Fruit fly (Drosophila melanogaster) whole organism, embryonic: Measurements from ENCODE around the gene Non3.

Source experiments
- CG10147 ChIP-seq: fragments of 200-800 bp; sonication (Bioruptor generic); optimal IDR thresholded peaks from 2 replicates; lab custom pipeline; 2019; ENCODE audit warnings: missing biosample characterization, mild to moderate bottlenecking, missing genetic modification characterization, moderate library complexity
- CG11723 ChIP-seq: fragments of 200-800 bp; sonication (Bioruptor generic); optimal IDR thresholded peaks from 2 replicates; lab custom pipeline; 2017; ENCODE audit warnings: missing biosample characterization, mild to moderate bottlenecking, missing genetic modification characterization
- CG12744 ChIP-seq: fragments of 200-800 bp; sonication (Bioruptor generic); optimal IDR thresholded peaks from 2 replicates; lab custom pipeline; 2016; ENCODE audit warnings: missing biosample characterization, missing genetic modification characterization
- CG12769 ChIP-seq: fragments of 200-800 bp; sonication (Bioruptor generic); optimal IDR thresholded peaks from 2 replicates; lab custom pipeline; 2019; ENCODE audit warnings: missing biosample characterization, mild to moderate bottlenecking, missing genetic modification characterization, moderate library complexity
- CG15696 ChIP-seq: fragments of 200-800 bp; sonication (Bioruptor generic); optimal IDR thresholded peaks from 2 replicates; lab custom pipeline; 2019; ENCODE audit warnings: missing biosample characterization, mild to moderate bottlenecking, missing genetic modification characterization, moderate library complexity
- CG2889 ChIP-seq: fragments of 200-800 bp; sonication (Bioruptor generic); IDR thresholded peaks from 3 replicates; pipeline ENCODE4 v1.3.6; 2022; ENCODE audit warnings: missing biosample characterization, missing genetic modification characterization
- CG32532 ChIP-seq: fragments of 200-800 bp; sonication (Bioruptor generic); IDR thresholded peaks from 2 replicates; pipeline ENCODE4 v1.3.6; 2022; ENCODE audit warnings: missing biosample characterization, missing genetic modification characterization
- CG43689 ChIP-seq: fragments of 200-800 bp; sonication (Bioruptor generic); IDR thresholded peaks from 2 replicates; pipeline ENCODE4 v1.3.6; 2022; ENCODE audit warnings: missing biosample characterization, missing genetic modification characterization
- CG6654 ChIP-seq: fragments of 200-800 bp; sonication (Bioruptor generic); optimal IDR thresholded peaks from 2 replicates; lab custom pipeline; 2017; ENCODE audit warnings: missing biosample characterization, mild to moderate bottlenecking, missing genetic modification characterization
- CG7745 ChIP-seq: fragments of 200-800 bp; sonication (Bioruptor generic); optimal IDR thresholded peaks from 2 replicates; lab custom pipeline; 2018; ENCODE audit warnings: missing biosample characterization, mild to moderate bottlenecking, missing genetic modification characterization, moderate library complexity
- CG7786 ChIP-seq: fragments of 200-800 bp; sonication (Bioruptor generic); optimal IDR thresholded peaks from 2 replicates; lab custom pipeline; 2016; ENCODE audit warnings: missing biosample characterization, missing genetic modification characterization
- Dek ChIP-seq: fragments of 200-800 bp; sonication (Bioruptor generic); optimal IDR thresholded peaks from 3 replicates; lab custom pipeline; 2019; ENCODE audit warnings: missing biosample characterization, mild to moderate bottlenecking, missing genetic modification characterization, moderate library complexity
- Eip74EF ChIP-seq, 2 experiments: fragments of 200-800 bp in 1 of 2; fragments of >200 bp in 1 of 2; sonication (Bioruptor generic) in 1 of 2; optimal IDR thresholded peaks; 2 replicates each; lab custom pipeline; 2017 to 2019; ENCODE audit warnings: missing biosample characterization in 2 of 2, missing genetic modification characterization in 2 of 2, mild to moderate bottlenecking in 1 of 2, moderate library complexity in 1 of 2
- Fer3 ChIP-seq: fragments of 200-800 bp; sonication (Bioruptor generic); optimal IDR thresholded peaks from 2 replicates; lab custom pipeline; 2018; ENCODE audit warnings: missing biosample characterization, mild to moderate bottlenecking, missing genetic modification characterization, moderate library complexity
- GATAe ChIP-seq: fragments of 200-800 bp; sonication (Bioruptor generic); conservative IDR thresholded peaks from 2 replicates; pipeline ENCODE4 v1.3.6; 2022; ENCODE audit warnings: missing biosample characterization, missing genetic modification characterization
- Hand ChIP-seq: fragments of 200-800 bp; sonication (Bioruptor generic); optimal IDR thresholded peaks from 2 replicates; lab custom pipeline; 2017; ENCODE audit warnings: mild to moderate bottlenecking, missing biosample characterization, missing genetic modification reagents, missing genetic modification characterization
- Lpt ChIP-seq: fragments of >200 bp; optimal IDR thresholded peaks from 2 replicates; lab custom pipeline; 2018; ENCODE audit warnings: missing biosample characterization, missing genetic modification characterization
- Med ChIP-seq: fragments of 200-800 bp; sonication (Bioruptor generic); peaks from one replicate; lab custom pipeline; 2016; ENCODE audit warnings: missing biosample characterization, missing genetic modification characterization, mild to moderate bottlenecking, inconsistent platforms, moderate library complexity
- Nf-YC ChIP-seq: fragments of 200-800 bp; optimal IDR thresholded peaks from 3 replicates; lab custom pipeline; 2019; ENCODE audit warnings: missing biosample characterization, mild to moderate bottlenecking, missing genetic modification characterization, moderate library complexity
- PHDP ChIP-seq: fragments of 200-800 bp; sonication (Bioruptor generic); optimal IDR thresholded peaks from 3 replicates; lab custom pipeline; 2018; ENCODE audit warnings: missing biosample characterization, mild to moderate bottlenecking, missing genetic modification characterization, moderate library complexity
- Taf1 ChIP-seq: fragments of 200-800 bp; sonication (Bioruptor generic); IDR thresholded peaks from 2 replicates; pipeline ENCODE4 v1.3.6; 2022; ENCODE audit warnings: missing biosample characterization, missing genetic modification characterization
- al ChIP-seq: fragments of 200-800 bp; sonication (Bioruptor generic); IDR thresholded peaks from 2 replicates; pipeline ENCODE4 v1.3.6; 2022; ENCODE audit warnings: missing biosample characterization, missing genetic modification characterization
- amos ChIP-seq: fragments of 200-800 bp; sonication (Bioruptor generic); IDR thresholded peaks from 2 replicates; pipeline ENCODE4 v1.3.6; 2022; ENCODE audit warnings: missing biosample characterization, missing genetic modification characterization; ENCODE audit not compliant: partially characterized antibody
- ara ChIP-seq: fragments of 200-800 bp; sonication (Bioruptor generic); IDR thresholded peaks from 2 replicates; pipeline ENCODE4 v1.3.6; 2022; ENCODE audit warnings: missing biosample characterization, missing genetic modification characterization
- ase ChIP-seq: fragments of 200-800 bp; sonication (Bioruptor generic); IDR thresholded peaks from 3 replicates; pipeline ENCODE4 v1.3.6; 2022; ENCODE audit warnings: missing biosample characterization, missing genetic modification characterization
- ash1 ChIP-seq: fragments of 200-800 bp; sonication (Bioruptor generic); optimal IDR thresholded peaks from 2 replicates; lab custom pipeline; 2018; ENCODE audit warnings: missing biosample characterization, mild to moderate bottlenecking, missing genetic modification characterization
- crc ChIP-seq: fragments of 200-800 bp; sonication (Bioruptor generic); optimal IDR thresholded peaks from 2 replicates; lab custom pipeline; 2016; ENCODE audit warnings: missing biosample characterization, missing genetic modification characterization
- fd102C ChIP-seq: fragments of 200-800 bp; sonication (Bioruptor generic); optimal IDR thresholded peaks from 2 replicates; lab custom pipeline; 2018; ENCODE audit warnings: missing biosample characterization, mild to moderate bottlenecking, missing genetic modification characterization, moderate library complexity
- her ChIP-seq: fragments of 200-800 bp; sonication (Bioruptor generic); optimal IDR thresholded peaks from 2 replicates; lab custom pipeline; 2016; ENCODE audit warnings: missing biosample characterization, missing genetic modification characterization
- klu ChIP-seq: fragments of 200-800 bp; sonication (Bioruptor generic); IDR thresholded peaks from 2 replicates; pipeline ENCODE4 v1.3.6; 2022; ENCODE audit warnings: missing biosample characterization, missing genetic modification characterization
- lmd ChIP-seq: fragments of 200-800 bp; sonication (Bioruptor generic); IDR thresholded peaks from 2 replicates; pipeline ENCODE4 v1.3.6; 2022; ENCODE audit warnings: missing biosample characterization, missing genetic modification characterization
- nerfin-2 ChIP-seq: fragments of 200-800 bp; sonication (Bioruptor generic); IDR thresholded peaks from 2 replicates; pipeline ENCODE4 v1.3.6; 2022; ENCODE audit warnings: missing biosample characterization, missing genetic modification characterization; ENCODE audit not compliant: partially characterized antibody
- pnt ChIP-seq: fragments of 200-800 bp; sonication (Bioruptor generic); optimal IDR thresholded peaks from 3 replicates; lab custom pipeline; 2016; ENCODE audit warnings: missing biosample characterization, missing genetic modification characterization
- pum ChIP-seq: fragments of 200-800 bp; sonication (Bioruptor generic); optimal IDR thresholded peaks from 2 replicates; lab custom pipeline; 2016; ENCODE audit warnings: missing biosample characterization, missing genetic modification characterization
- slp2 ChIP-seq: fragments of 200-800 bp; sonication (Bioruptor generic); optimal IDR thresholded peaks from 2 replicates; lab custom pipeline; 2016; ENCODE audit warnings: missing biosample characterization, missing genetic modification characterization
- stc ChIP-seq: fragments of 200-800 bp; sonication (Bioruptor generic); IDR thresholded peaks from 2 replicates; pipeline ENCODE4 v1.3.6; 2022; ENCODE audit warnings: missing biosample characterization, missing genetic modification characterization
- z ChIP-seq: fragments of 200-800 bp; sonication (Bioruptor generic); IDR thresholded peaks from 3 replicates; pipeline ENCODE4 v1.3.6; 2022; ENCODE audit warnings: missing biosample characterization, missing genetic modification characterization
- zf30C ChIP-seq: fragments of 200-800 bp; sonication (Bioruptor generic); optimal IDR thresholded peaks from 3 replicates; lab custom pipeline; 2018; ENCODE audit warnings: missing biosample characterization, mild to moderate bottlenecking, missing genetic modification characterization

Non3 gene

dm6 chr3R:18188702-18189125, 34.8 kb upstream of the Non3 start, which contains the start of the genes CG12321 and MED17 (continued):
- TF ChIP-seq CG7745 (no peak), lmd (peak; percentile 88), Hand (peak; percentile 67), Dek (tag; lab: Kevin White, UChicago) (peak; percentile 85), Lpt (GFP tag; lab: Kevin White, UChicago) (no peak), Fer3 (tag; lab: Kevin White, UChicago) (peak; percentile 85), zf30C (GFP tag; lab: Kevin White, UChicago) (no peak), CG15696 (tag; lab: Kevin White, UChicago) (peak; percentile 77), Nf-YC (tag; lab: Kevin White, UChicago) (peak; percentile 72), ase (peak; percentile 85), CG2889 (peak; percentile 77), ash1 (GFP tag; lab: Kevin White, UChicago) (peak; percentile 16), stc (GFP tag; lab: Robert Waterston, UW) (peak; percentile 65), her (no peak), Taf1 (GFP tag; lab: Robert Waterston, UW) (peak; percentile 59), pnt (GFP tag; lab: Kevin White, UChicago) (peak; percentile 53), CG11723 (peak; percentile 82), CG43689 (no peak), crc (GFP tag; lab: Kevin White, UChicago) (peak; percentile 25), GATAe (peak; percentile 62; the same call in 1 of the 2 replicates), Eip74EF (GFP tag; optimal IDR thresholded peaks at IDR 0.05; lab: Kevin White, UChicago) (peak in 1 of 2 experiments; percentile 76), CG6654 (GFP tag; lab: Kevin White, UChicago) (peak; percentile 69), CG32532 (GFP tag; lab: Robert Waterston, UW) (peak; percentile 91), slp2 (GFP tag; lab: Kevin White, UChicago) (no peak), fd102C (GFP tag; lab: Kevin White, UChicago) (no peak), CG7786 (GFP tag; lab: Kevin White, UChicago) (peak; percentile 56), CG12744 (peak; percentile 49), al (peak; percentile 90), PHDP (tag; lab: Kevin White, UChicago) (peak; percentile 88), CG10147 (GFP tag; lab: Kevin White, UChicago) (peak; percentile 88), ara (GFP tag; lab: Robert Waterston, UW) (peak; percentile 60), pum (GFP tag; lab: Kevin White, UChicago) (peak; percentile 31), CG12769 (no peak)
- TF ChIP-seq, all 482 proteins: peak for 362

- TF ChIP-seq z (GFP tag; lab: Robert Waterston, UW) (0 out of 3 replicates have a peak, but pooled peaks have one; percentile 6), ase (no peak), amos (GFP tag; lab: Robert Waterston, UW) (peak; percentile 7; the same call in 1 of the 2 replicates), Med (peak; percentile 32)
- TF ChIP-seq, all 482 proteins: peak for 3
Measured at dm6 chr3R:18191867-18192266, 31.7 kb upstream of the Non3 start, which contains the start of gene CG14313. Gene CG14313 (minus strand): TSS chr3R:18191967.

- TF ChIP-seq klu (GFP tag; lab: Robert Waterston, UW) = no peak
- TF ChIP-seq nerfin-2 (GFP tag; lab: Robert Waterston, UW) = no peak
- TF ChIP-seq Med = peak; percentile 42
Measured at dm6 chr3R:18195295-18195694, 28.2 kb upstream of the Non3 start.
